Fruit fly (Drosophila melanogaster) whole organism: ENCODE data around the gene Rab19.

Experiments
- Dll ChIP-seq: fragments of >200 bp; optimal IDR thresholded peaks from 2 replicates; lab custom pipeline; 2017
- pan ChIP-seq: fragments of >200 bp; optimal IDR thresholded peaks from 2 replicates; lab custom pipeline; 2017
- psq ChIP-seq: fragments of >200 bp; optimal IDR thresholded peaks from 2 replicates; lab custom pipeline; 2017
- usp ChIP-seq: fragments of >200 bp; optimal IDR thresholded peaks from 2 replicates; lab custom pipeline; 2017; ENCODE audit warnings: missing biosample characterization, missing genetic modification characterization, mixed read lengths

DNA sequence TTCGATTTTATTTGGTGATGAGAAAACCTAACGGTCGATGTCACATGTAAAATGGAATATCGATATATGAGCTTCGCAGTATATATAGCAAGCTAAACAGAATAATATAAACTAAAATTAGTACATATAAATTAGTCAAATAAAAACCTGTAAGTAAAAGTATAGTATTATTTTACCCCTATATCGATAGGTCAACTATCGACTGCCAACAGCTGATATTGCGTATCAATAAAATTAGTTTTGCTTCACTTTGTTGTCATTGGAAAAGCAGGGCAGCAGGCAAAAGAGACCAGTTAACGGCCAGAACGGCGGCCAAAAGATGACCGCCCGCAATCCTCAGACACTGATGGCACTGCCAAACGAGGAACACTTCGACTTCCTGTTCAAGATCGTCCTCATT, at the start of gene Rab19:
- no peak for TF ChIP-seq pan (lab: Kevin White, UChicago)
- TF ChIP-seq Dll (lab: Kevin White, UChicago), result no peak
- TF ChIP-seq psq (lab: Kevin White, UChicago), result no peak
- no peak for TF ChIP-seq usp (GFP tag; lab: Kevin White, UChicago)
